Fruit fly (Drosophila melanogaster) whole organism, embryonic: ENCODE data around the gene Gr98c.

ENCODE experiments used
- Bgb ChIP-seq: fragments of 200-800 bp; sonication (Bioruptor generic); IDR thresholded peaks from 2 replicates; pipeline ENCODE4 v1.3.6; 2022; ENCODE audit warnings: missing biosample characterization, missing genetic modification characterization; ENCODE audit not compliant: partially characterized antibody
- CG10209 ChIP-seq: fragments of 200-800 bp; sonication (Bioruptor generic); optimal IDR thresholded peaks from 3 replicates; lab custom pipeline; 2017; ENCODE audit warnings: missing biosample characterization, mild to moderate bottlenecking, missing genetic modification characterization, missing genetic modification reagents
- CG10543 ChIP-seq: fragments of 200-800 bp; sonication (Bioruptor generic); optimal IDR thresholded peaks from 3 replicates; lab custom pipeline; 2017; ENCODE audit warnings: missing biosample characterization, mild to moderate bottlenecking, missing genetic modification characterization, moderate library complexity
- CG11398 ChIP-seq: fragments of 200-800 bp; sonication (Bioruptor generic); optimal IDR thresholded peaks from 2 replicates; lab custom pipeline; 2016; ENCODE audit warnings: missing biosample characterization, missing genetic modification characterization
- CG12659 ChIP-seq: fragments of 200-800 bp; sonication (Bioruptor generic); optimal IDR thresholded peaks from 3 replicates; lab custom pipeline; 2017; ENCODE audit warnings: mild to moderate bottlenecking, missing biosample characterization, missing genetic modification reagents, missing genetic modification characterization
- CG13624 ChIP-seq: fragments of 200-800 bp; sonication (Bioruptor generic); optimal IDR thresholded peaks from 2 replicates; lab custom pipeline; 2016; ENCODE audit warnings: missing biosample characterization, missing genetic modification characterization
- CG18619 ChIP-seq: fragments of 200-800 bp; sonication (Bioruptor generic); optimal IDR thresholded peaks from 3 replicates; lab custom pipeline; 2017; ENCODE audit warnings: missing biosample characterization, mild to moderate bottlenecking, missing genetic modification characterization
- CG2199 ChIP-seq: fragments of 200-800 bp; sonication (Bioruptor generic); IDR thresholded peaks from 3 replicates; pipeline ENCODE4 v1.3.6; 2022; ENCODE audit warnings: missing biosample characterization, missing genetic modification characterization
- CG31224 ChIP-seq: fragments of 200-800 bp; sonication (Bioruptor generic); IDR thresholded peaks from 2 replicates; pipeline ENCODE4 v1.3.6; 2022; ENCODE audit warnings: missing biosample characterization, missing genetic modification characterization
- CG32767 ChIP-seq: fragments of 200-800 bp; sonication (Bioruptor generic); IDR thresholded peaks from 2 replicates; pipeline ENCODE4 v1.3.6; 2022; ENCODE audit warnings: missing biosample characterization, missing genetic modification characterization
- CG33213 ChIP-seq: fragments of 200-800 bp; sonication (Bioruptor generic); optimal IDR thresholded peaks from 3 replicates; lab custom pipeline; 2016; ENCODE audit warnings: missing biosample characterization, missing genetic modification characterization
- CG3995 ChIP-seq: fragments of 200-800 bp; sonication (Bioruptor generic); optimal IDR thresholded peaks from 3 replicates; lab custom pipeline; 2016; ENCODE audit warnings: missing biosample characterization, missing genetic modification characterization
- CG4617 ChIP-seq: fragments of 200-800 bp; sonication (Bioruptor generic); optimal IDR thresholded peaks from 3 replicates; lab custom pipeline; 2016; ENCODE audit warnings: missing biosample characterization, missing genetic modification characterization, borderline replicate concordance
- CG7987 ChIP-seq: fragments of 200-800 bp; sonication (Bioruptor generic); optimal IDR thresholded peaks from 2 replicates; lab custom pipeline; 2018; ENCODE audit warnings: missing biosample characterization, mild to moderate bottlenecking, missing genetic modification characterization, moderate library complexity
- CG8478 ChIP-seq: fragments of >200 bp; optimal IDR thresholded peaks from 2 replicates; lab custom pipeline; 2018
- CG9215 ChIP-seq: fragments of 200-800 bp; sonication (Bioruptor generic); IDR thresholded peaks from 2 replicates; pipeline ENCODE4 v1.3.6; 2022; ENCODE audit warnings: missing biosample characterization, missing genetic modification characterization
- CoRest ChIP-seq: fragments of 200-800 bp; sonication (Bioruptor generic); optimal IDR thresholded peaks from 3 replicates; lab custom pipeline; 2018; ENCODE audit warnings: missing biosample characterization, mild to moderate bottlenecking, missing genetic modification characterization, moderate library complexity
- Dbx ChIP-seq: fragments of 200-800 bp; sonication (Bioruptor generic); IDR thresholded peaks from 3 replicates; pipeline ENCODE4 v1.3.6; 2022; ENCODE audit warnings: missing biosample characterization, missing genetic modification characterization
- Elba2 ChIP-seq: fragments of 200-800 bp; sonication (Bioruptor generic); optimal IDR thresholded peaks from 3 replicates; lab custom pipeline; 2016; ENCODE audit warnings: missing biosample characterization, missing genetic modification characterization
- HHEX ChIP-seq: fragments of 200-800 bp; sonication (Bioruptor generic); optimal IDR thresholded peaks from 3 replicates; lab custom pipeline; 2017; ENCODE audit warnings: missing biosample characterization, mild to moderate bottlenecking, missing genetic modification characterization, missing genetic modification reagents
- HLH3B ChIP-seq: fragments of 200-800 bp; sonication (Bioruptor generic); IDR thresholded peaks from 2 replicates; pipeline ENCODE4 v1.3.6; 2022; ENCODE audit warnings: missing biosample characterization, missing genetic modification characterization
- Mrtf ChIP-seq: fragments of 200-800 bp; sonication (Bioruptor generic); IDR thresholded peaks from 3 replicates; pipeline ENCODE4 v1.3.6; 2022; ENCODE audit warnings: missing biosample characterization, missing genetic modification characterization
- Nf-YC ChIP-seq: fragments of 200-800 bp; optimal IDR thresholded peaks from 3 replicates; lab custom pipeline; 2019; ENCODE audit warnings: missing biosample characterization, mild to moderate bottlenecking, missing genetic modification characterization, moderate library complexity
- Opbp ChIP-seq: fragments of 200-800 bp; sonication (Bioruptor generic); IDR thresholded peaks from 3 replicates; pipeline ENCODE4 v1.3.6; 2022; ENCODE audit warnings: missing biosample characterization, missing genetic modification characterization; ENCODE audit not compliant: partially characterized antibody
- Pdp1 ChIP-seq, 2 experiments: fragments of 200-800 bp; sonication (Bioruptor generic); optimal IDR thresholded peaks; 3 replicates each; lab custom pipeline; 2016; ENCODE audit warnings: missing biosample characterization in 2 of 2, missing genetic modification characterization in 2 of 2, mild to moderate bottlenecking in 1 of 2, moderate library complexity in 1 of 2
- Six4 ChIP-seq: fragments of 200-800 bp; sonication (Bioruptor generic); optimal IDR thresholded peaks from 2 replicates; lab custom pipeline; 2016; ENCODE audit warnings: missing biosample characterization, missing genetic modification characterization
- Spps ChIP-seq: fragments of 200-800 bp; sonication (Bioruptor generic); optimal IDR thresholded peaks from 2 replicates; lab custom pipeline; 2018; ENCODE audit warnings: missing biosample characterization, mild to moderate bottlenecking, missing genetic modification characterization
- Usf ChIP-seq: fragments of 200-800 bp; sonication (Bioruptor generic); optimal IDR thresholded peaks from 2 replicates; lab custom pipeline; 2017; ENCODE audit warnings: missing genotype, missing biosample characterization, missing genetic modification characterization
- ac ChIP-seq: fragments of 200-800 bp; sonication (Bioruptor generic); optimal IDR thresholded peaks from 3 replicates; lab custom pipeline; 2017; ENCODE audit warnings: missing biosample characterization, mild to moderate bottlenecking, missing genetic modification characterization
- bab2 ChIP-seq: fragments of 200-800 bp; sonication (Bioruptor generic); optimal IDR thresholded peaks from 2 replicates; lab custom pipeline; 2016; ENCODE audit warnings: missing biosample characterization, missing genetic modification characterization
- btn ChIP-seq: fragments of 200-800 bp; sonication (Bioruptor generic); optimal IDR thresholded peaks from 2 replicates; lab custom pipeline; 2016; ENCODE audit warnings: missing biosample characterization, missing genetic modification characterization
- chm ChIP-seq: fragments of 200-800 bp; sonication (Bioruptor generic); IDR thresholded peaks from 2 replicates; pipeline ENCODE4 v1.3.6; 2022; ENCODE audit warnings: missing biosample characterization, missing genetic modification characterization
- da ChIP-seq: fragments of 200-800 bp; sonication (Bioruptor generic); optimal IDR thresholded peaks from 2 replicates; lab custom pipeline; 2016; ENCODE audit warnings: missing biosample characterization, missing genetic modification characterization
- danr ChIP-seq: fragments of 200-800 bp; sonication (Bioruptor generic); IDR thresholded peaks from 2 replicates; pipeline ENCODE4 v1.3.6; 2022; ENCODE audit warnings: missing biosample characterization, missing genetic modification characterization
- disco-r ChIP-seq: fragments of 200-800 bp; sonication (Bioruptor generic); optimal IDR thresholded peaks from 2 replicates; lab custom pipeline; 2016; ENCODE audit warnings: missing biosample characterization, missing genetic modification characterization
- dmrt11E ChIP-seq: fragments of 200-800 bp; sonication (Bioruptor generic); optimal IDR thresholded peaks from 3 replicates; lab custom pipeline; 2018; ENCODE audit warnings: missing biosample characterization, mild to moderate bottlenecking, missing genetic modification characterization, moderate library complexity
- ems ChIP-seq: fragments of 200-800 bp; sonication (Bioruptor generic); optimal IDR thresholded peaks from 3 replicates; lab custom pipeline; 2016; ENCODE audit warnings: missing biosample characterization, missing genetic modification characterization
- h ChIP-seq: fragments of >200 bp; optimal IDR thresholded peaks from 2 replicates; lab custom pipeline; 2017
- her ChIP-seq: fragments of 200-800 bp; sonication (Bioruptor generic); optimal IDR thresholded peaks from 2 replicates; lab custom pipeline; 2016; ENCODE audit warnings: missing biosample characterization, missing genetic modification characterization
- jing ChIP-seq: fragments of 200-800 bp; sonication (Bioruptor generic); optimal IDR thresholded peaks from 2 replicates; lab custom pipeline; 2018; ENCODE audit warnings: missing biosample characterization, mild to moderate bottlenecking, missing genetic modification characterization
- lab ChIP-seq: fragments of 200-800 bp; sonication (Bioruptor generic); optimal IDR thresholded peaks from 3 replicates; lab custom pipeline; 2017; ENCODE audit warnings: missing biosample characterization, missing genetic modification characterization, mild to moderate bottlenecking, moderate library complexity, missing genetic modification reagents
- lola ChIP-seq, 3 experiments: fragments of >200 bp in 2 of 3; fragments of 200-800 bp in 1 of 3; sonication (Bioruptor generic) in 1 of 3; optimal IDR thresholded peaks; 2 replicates each; lab custom pipeline; 2017 to 2019; ENCODE audit warnings: missing biosample characterization in 3 of 3, missing genetic modification characterization in 3 of 3, mild to moderate bottlenecking in 1 of 3, moderate library complexity in 1 of 3
- mam ChIP-seq: fragments of 200-800 bp; sonication (Bioruptor generic); optimal IDR thresholded peaks from 3 replicates; lab custom pipeline; 2016; ENCODE audit warnings: missing biosample characterization, missing genetic modification characterization
- nerfin-1 ChIP-seq: fragments of 200-800 bp; sonication (Bioruptor generic); optimal IDR thresholded peaks from 3 replicates; lab custom pipeline; 2019; ENCODE audit warnings: missing biosample characterization, mild to moderate bottlenecking, missing genetic modification characterization, moderate library complexity
- phol ChIP-seq: fragments of 200-800 bp; sonication (Bioruptor generic); optimal IDR thresholded peaks from 3 replicates; lab custom pipeline; 2018; ENCODE audit warnings: missing biosample characterization, mild to moderate bottlenecking, missing genetic modification characterization, moderate library complexity
- ranshi ChIP-seq: fragments of 200-800 bp; sonication (Bioruptor generic); IDR thresholded peaks from 2 replicates; pipeline ENCODE4 v1.3.6; 2022; ENCODE audit warnings: missing biosample characterization, missing genetic modification characterization
- schlank ChIP-seq: fragments of 200-800 bp; sonication (Bioruptor generic); optimal IDR thresholded peaks from 2 replicates; lab custom pipeline; 2018; ENCODE audit warnings: missing biosample characterization, mild to moderate bottlenecking, missing genetic modification characterization
- sens-2 ChIP-seq: fragments of 200-800 bp; sonication (Bioruptor generic); IDR thresholded peaks from 2 replicates; pipeline ENCODE4 v1.3.6; 2022; ENCODE audit warnings: missing biosample characterization, missing genetic modification characterization
- shn ChIP-seq: fragments of 200-800 bp; sonication (Bioruptor generic); optimal IDR thresholded peaks from 3 replicates; lab custom pipeline; 2016; ENCODE audit warnings: missing biosample characterization, missing genetic modification characterization
- stwl ChIP-seq: fragments of 200-800 bp; sonication (Bioruptor generic); optimal IDR thresholded peaks from 3 replicates; lab custom pipeline; 2018; ENCODE audit warnings: missing biosample characterization, mild to moderate bottlenecking, missing genetic modification characterization, moderate library complexity
- toy ChIP-seq: fragments of 200-800 bp; sonication (Bioruptor generic); IDR thresholded peaks from 2 replicates; pipeline ENCODE4 v1.3.6; 2022; ENCODE audit warnings: missing biosample characterization, missing genetic modification characterization
- tup ChIP-seq: fragments of 200-800 bp; sonication (Bioruptor generic); optimal IDR thresholded peaks from 2 replicates; lab custom pipeline; 2016; ENCODE audit warnings: missing biosample characterization, mild to moderate bottlenecking, missing genetic modification characterization, moderate library complexity

Gene Gr98c

dm6 chr3R:27553921-27554320 lies 9.7 kb downstream of the Gr98c start (continued):
- TF ChIP-seq CG2199 (GFP tag; lab: Robert Waterston, UW) (no peak), CG31224 (GFP tag; lab: Robert Waterston, UW) (no peak; the same call in 1 of the 2 replicates), Spps (tag; lab: Kevin White, UChicago) (peak; percentile 39), danr (GFP tag; lab: Robert Waterston, UW) (no peak), Nf-YC (tag; lab: Kevin White, UChicago) (no peak), toy (GFP tag; lab: Robert Waterston, UW) (no peak), mam (GFP tag; lab: Kevin White, UChicago) (no peak), h (no peak), disco-r (GFP tag; lab: Kevin White, UChicago) (no peak), schlank (tag; lab: Kevin White, UChicago) (no peak), HLH3B (GFP tag; lab: Robert Waterston, UW) (peak; percentile 59), sens-2 (GFP tag; lab: Robert Waterston, UW) (no peak), lab (GFP tag; lab: Kevin White, UChicago) (no peak), phol (tag; lab: Kevin White, UChicago) (peak; percentile 66), CG8478 (no peak), her (no peak), btn (GFP tag; lab: Kevin White, UChicago) (no peak), Six4 (peak; percentile 23), CG4617 (GFP tag; lab: Kevin White, UChicago) (no peak), lola (GFP tag; optimal IDR thresholded peaks at IDR 0.05; lab: Kevin White, UChicago) (peak in 1 of 3 experiments; percentile 34), Bgb (no peak), CG9215 (GFP tag; lab: Robert Waterston, UW) (no peak), CG10209 (GFP tag; lab: Kevin White, UChicago) (peak; percentile 10), Pdp1 (GFP tag; optimal IDR thresholded peaks at IDR 0.05; lab: Kevin White, UChicago) (peak; percentile 5 to 49), ranshi (GFP tag; lab: Robert Waterston, UW) (peak; percentile 36; the same call in 1 of the 2 replicates), Dbx (no peak), jing (peak; percentile 18), CG12659 (GFP tag; lab: Kevin White, UChicago) (peak; percentile 1), chm (GFP tag; lab: Robert Waterston, UW) (0 out of 2 replicates have a peak, but pooled peaks have one; percentile 21), Elba2 (GFP tag; lab: Kevin White, UChicago) (no peak), ac (GFP tag; lab: Kevin White, UChicago) (no peak), CG13624 (GFP tag; lab: Kevin White, UChicago) (no peak), ems (GFP tag; lab: Kevin White, UChicago) (peak; percentile 2), CG18619 (GFP tag; lab: Kevin White, UChicago) (no peak), stwl (tag; lab: Kevin White, UChicago) (no peak), nerfin-1 (tag; lab: Kevin White, UChicago) (no peak), dmrt11E (tag; lab: Kevin White, UChicago) (peak; percentile 49), CG33213 (no peak), Mrtf (GFP tag; lab: Robert Waterston, UW) (no peak), bab2 (GFP tag; lab: Kevin White, UChicago) (no peak), CoRest (tag; lab: Kevin White, UChicago) (peak; percentile 38), da (GFP tag; lab: Kevin White, UChicago) (no peak), CG11398 (GFP tag; lab: Kevin White, UChicago) (no peak), Usf (no peak), CG10543 (no peak), Opbp (no peak), HHEX (GFP tag; lab: Kevin White, UChicago) (no peak), shn (no peak), CG32767 (GFP tag; lab: Robert Waterston, UW) (no peak), tup (GFP tag; lab: Kevin White, UChicago) (no peak), CG7987 (GFP tag; lab: Kevin White, UChicago) (no peak), CG3995 (GFP tag; lab: Kevin White, UChicago) (no peak)
